Worm (Caenorhabditis elegans) whole organism, late embryonic: Measurements from ENCODE around the gene idpp-8.
A peak's percentile ranks its signal among the peaks of the same experiment; 100 is the strongest.

Experiments used
- C08G9.2 ChIP-seq: sonication (generic microtip); optimal IDR thresholded peaks from 2 replicates; lab custom pipeline; 2016; ENCODE audit warnings: mild to moderate bottlenecking, missing genetic modification characterization, moderate library complexity, missing compliant biosample characterization
- C38D4.7 ChIP-seq: fragments of 200-800 bp; sonication (Bioruptor generic); optimal IDR thresholded peaks from 2 replicates; lab custom pipeline; 2018; ENCODE audit warnings: mild to moderate bottlenecking, missing genetic modification characterization, moderate library complexity, missing compliant biosample characterization
- ahr-1 ChIP-seq: sonication (generic microtip); optimal IDR thresholded peaks from 2 replicates; lab custom pipeline; 2016; ENCODE audit warnings: missing genetic modification characterization, missing compliant biosample characterization
- ama-1 ChIP-seq: fragments of 150-350 bp; optimal IDR thresholded peaks from 2 replicates; lab custom pipeline; 2014
- ceh-14 ChIP-seq: sonication (generic microtip); optimal IDR thresholded peaks from 2 replicates; lab custom pipeline; 2016; ENCODE audit warnings: missing genotype, missing genetic modification characterization, missing compliant biosample characterization
- ceh-2 ChIP-seq: sonication (generic microtip); optimal IDR thresholded peaks from 2 replicates; lab custom pipeline; 2016; ENCODE audit warnings: missing genotype, missing genetic modification characterization, missing compliant biosample characterization
- ceh-22 ChIP-seq: sonication (generic microtip); optimal IDR thresholded peaks from 2 replicates; lab custom pipeline; 2017; ENCODE audit warnings: missing biosample characterization, missing genetic modification characterization
- ceh-30 ChIP-seq: fragments of 150-350 bp; optimal IDR thresholded peaks from 2 replicates; lab custom pipeline; 2014; ENCODE audit warnings: missing biosample characterization, missing genetic modification characterization
- ceh-34 ChIP-seq: sonication (generic microtip); optimal IDR thresholded peaks from 2 replicates; lab custom pipeline; 2016; ENCODE audit warnings: mild to moderate bottlenecking, missing genetic modification characterization, missing compliant biosample characterization
- ceh-9 ChIP-seq: sonication (generic microtip); optimal IDR thresholded peaks from 2 replicates; lab custom pipeline; 2016; ENCODE audit warnings: mild to moderate bottlenecking, missing genetic modification characterization, inconsistent platforms, missing compliant biosample characterization
- dmd-4 ChIP-seq: sonication (generic microtip); optimal IDR thresholded peaks from 2 replicates; lab custom pipeline; 2016; ENCODE audit warnings: borderline replicate concordance, missing genetic modification characterization, missing compliant biosample characterization
- dve-1 ChIP-seq: sonication (generic microtip); optimal IDR thresholded peaks from 2 replicates; lab custom pipeline; 2017; ENCODE audit warnings: antibody characterized with exemption, mild to moderate bottlenecking, missing genetic modification characterization, missing compliant biosample characterization
- elt-2 ChIP-seq: sonication (generic microtip); optimal IDR thresholded peaks from 2 replicates; lab custom pipeline; 2016; ENCODE audit warnings: missing genetic modification reagents, missing genetic modification characterization, missing compliant biosample characterization
- elt-4 ChIP-seq: sonication (generic microtip); optimal IDR thresholded peaks from 2 replicates; lab custom pipeline; 2016; ENCODE audit warnings: missing genetic modification characterization, missing compliant biosample characterization
- fkh-10 ChIP-seq: fragments of 150-350 bp; optimal IDR thresholded peaks from 2 replicates; lab custom pipeline; 2014; ENCODE audit warnings: missing biosample characterization, missing genetic modification reagents, missing genetic modification characterization
- gmeb-2 ChIP-seq: sonication (generic microtip); optimal IDR thresholded peaks from 2 replicates; lab custom pipeline; 2016; ENCODE audit warnings: missing genetic modification characterization, inconsistent platforms, missing compliant biosample characterization
- hlh-30 ChIP-seq: sonication (generic microtip); optimal IDR thresholded peaks from 2 replicates; lab custom pipeline; 2017; ENCODE audit warnings: antibody characterized with exemption, missing genetic modification characterization, missing compliant biosample characterization; ENCODE audit not compliant: insufficient read depth
- hlh-8 ChIP-seq: sonication (generic microtip); optimal IDR thresholded peaks from 2 replicates; lab custom pipeline; 2016; ENCODE audit warnings: missing genotype, missing genetic modification characterization, missing compliant biosample characterization
- lim-6 ChIP-seq: sonication (generic microtip); optimal IDR thresholded peaks from 2 replicates; lab custom pipeline; 2016; ENCODE audit warnings: missing genetic modification characterization, missing compliant biosample characterization
- mec-3 ChIP-seq: sonication (generic microtip); optimal IDR thresholded peaks from 2 replicates; lab custom pipeline; 2016; ENCODE audit warnings: borderline replicate concordance, missing genetic modification characterization, missing compliant biosample characterization
- nfya-1 ChIP-seq: sonication (generic microtip); optimal IDR thresholded peaks from 2 replicates; lab custom pipeline; 2017; ENCODE audit warnings: missing genetic modification characterization, mild to moderate bottlenecking, missing compliant biosample characterization, antibody characterized with exemption, moderate library complexity
- nhr-232 ChIP-seq: sonication (generic microtip); optimal IDR thresholded peaks from 2 replicates; lab custom pipeline; 2016; ENCODE audit warnings: missing genetic modification characterization, missing compliant biosample characterization
- pag-3 ChIP-seq: sonication (generic microtip); optimal IDR thresholded peaks from 2 replicates; lab custom pipeline; 2016; ENCODE audit warnings: missing compliant biosample characterization, missing genetic modification characterization, borderline replicate concordance
- pat-9 ChIP-seq: fragments of 200-800 bp; sonication (Bioruptor generic); optimal IDR thresholded peaks from 2 replicates; lab custom pipeline; 2018; ENCODE audit warnings: mild to moderate bottlenecking, missing genetic modification characterization, moderate library complexity, missing compliant biosample characterization
- pqm-1 ChIP-seq: sonication (generic microtip); optimal IDR thresholded peaks from 2 replicates; lab custom pipeline; 2016; ENCODE audit warnings: missing genetic modification characterization, missing compliant biosample characterization
- pros-1 ChIP-seq: fragments of 150-350 bp; optimal IDR thresholded peaks from 2 replicates; lab custom pipeline; 2014; ENCODE audit warnings: missing biosample characterization, missing genetic modification reagents, missing genetic modification characterization
- rnt-1 ChIP-seq: sonication (generic microtip); optimal IDR thresholded peaks from 2 replicates; lab custom pipeline; 2016; ENCODE audit warnings: missing genetic modification characterization, missing compliant biosample characterization
- sox-2 ChIP-seq: fragments of 200-800 bp; sonication (Bioruptor generic); IDR thresholded peaks from 2 replicates; pipeline ENCODE4 v1.3.6; 2022; ENCODE audit warnings: missing genetic modification reagents, missing genetic modification characterization, missing compliant biosample characterization
- tbx-2 ChIP-seq: sonication (generic microtip); optimal IDR thresholded peaks from 2 replicates; lab custom pipeline; 2016; ENCODE audit warnings: missing genetic modification characterization, missing compliant biosample characterization
- unc-3 ChIP-seq, 2 experiments: fragments of 200-800 bp in 1 of 2; sonication (Bioruptor generic) in 1 of 2; sonication (generic microtip) in 1 of 2; conservative IDR thresholded peaks in 1 of 2; optimal IDR thresholded peaks in 1 of 2; 2 replicates each; pipeline versions ENCODE4 v1.3.6 to Lab custom; 2016 to 2022; ENCODE audit warnings: missing compliant biosample characterization in 2 of 2, missing genetic modification characterization in 2 of 2, missing genetic modification reagents in 1 of 2
- unc-42 ChIP-seq: sonication (generic microtip); optimal IDR thresholded peaks from 2 replicates; lab custom pipeline; 2016; ENCODE audit warnings: missing genotype, missing genetic modification characterization, missing compliant biosample characterization
- unc-86 ChIP-seq: sonication (generic microtip); optimal IDR thresholded peaks from 2 replicates; lab custom pipeline; 2016; ENCODE audit warnings: missing genetic modification characterization, missing compliant biosample characterization
- zip-5 ChIP-seq: sonication (generic microtip); optimal IDR thresholded peaks from 2 replicates; lab custom pipeline; 2016; ENCODE audit warnings: missing genetic modification characterization, missing compliant biosample characterization

The idpp-8 gene

ce11 chrII:10279561-10279960 is 35.8 kb upstream of the idpp-8 start, which contains the start of gene ZK971.1:
TSS of gene ZK971.1 (minus strand) at chrII:10279661.
- TF ChIP-seq hlh-30 (tag; lab: Kevin White, UChicago) (no peak), unc-42 (tag; lab: Kevin White, UChicago) (peak; percentile 19), ceh-2 (tag; lab: Kevin White, UChicago) (no peak)
- TF ChIP-seq, all 69 proteins: peak for 1

ce11 chrII:10281674-10282073 is 33.7 kb upstream of the idpp-8 start:
- TF ChIP-seq pat-9 (tag; lab: Kevin White, UChicago) (no peak), dmd-4 (tag; lab: Kevin White, UChicago) (no peak), ceh-9 (tag; lab: Kevin White, UChicago) (no peak), tbx-2 (tag; lab: Kevin White, UChicago) (no peak), zip-5 (no peak), rnt-1 (tag; lab: Kevin White, UChicago) (no peak), pros-1 (no peak), dve-1 (tag; lab: Kevin White, UChicago) (no peak), pag-3 (no peak), C38D4.7 (GFP tag; lab: Kevin White, UChicago) (no peak), elt-4 (tag; lab: Kevin White, UChicago) (no peak), pqm-1 (no peak)

- no peak for TF ChIP-seq unc-86
- no peak for TF ChIP-seq unc-42 (tag; lab: Kevin White, UChicago)
- no peak for TF ChIP-seq sox-2 (GFP tag; lab: Robert Waterston, UW)
- no peak for TF ChIP-seq dmd-4 (tag; lab: Kevin White, UChicago)
- no peak for TF ChIP-seq mec-3 (tag; lab: Kevin White, UChicago)
- no peak for TF ChIP-seq hlh-30 (tag; lab: Kevin White, UChicago)
- no peak for TF ChIP-seq unc-3 (GFP tag; conservative IDR thresholded peaks at IDR 0.05; lab: Robert Waterston, UW)
- TF ChIP-seq unc-3 (tag; optimal IDR thresholded peaks at IDR 0.05; lab: Kevin White, UChicago): no peak
- TF ChIP-seq lim-6: no peak
- no peak for TF ChIP-seq fkh-10 (GFP tag; lab: Kevin White, UChicago)
Measured at ce11 chrII:10283145-10283544, 32.2 kb upstream of the idpp-8 start.

ce11 chrII:10284991-10285390 is 30.4 kb upstream of the idpp-8 start:
- TF ChIP-seq gmeb-2 (no peak), pros-1 (no peak), ceh-34 (tag; lab: Kevin White, UChicago) (no peak), hlh-8 (tag; lab: Kevin White, UChicago) (no peak), elt-4 (tag; lab: Kevin White, UChicago) (no peak)
- TF ChIP-seq, all 69 proteins: peak for 0

- no peak for TF ChIP-seq hlh-8 (tag; lab: Kevin White, UChicago)
- no peak for TF ChIP-seq hlh-30 (tag; lab: Kevin White, UChicago)
- TF ChIP-seq unc-86: no peak
- no peak for TF ChIP-seq rnt-1 (tag; lab: Kevin White, UChicago)
Measured at ce11 chrII:10288926-10289325, 26.4 kb upstream of the idpp-8 start.

ce11 chrII:10294262-10294661 is 21.1 kb upstream of the idpp-8 start:
- TF ChIP-seq C08G9.2 (tag; lab: Kevin White, UChicago) (no peak), elt-2 (tag; lab: Kevin White, UChicago) (no peak), gmeb-2 (no peak), ahr-1 (tag; lab: Kevin White, UChicago) (no peak), ceh-22 (tag; lab: Kevin White, UChicago) (no peak), ceh-14 (tag; lab: Kevin White, UChicago) (no peak), lim-6 (no peak), ceh-30 (tag; lab: Kevin White, UChicago) (no peak), elt-4 (tag; lab: Kevin White, UChicago) (no peak), nfya-1 (tag; lab: Kevin White, UChicago) (no peak), nhr-232 (no peak), mec-3 (tag; lab: Kevin White, UChicago) (no peak), C38D4.7 (GFP tag; lab: Kevin White, UChicago) (no peak), zip-5 (no peak), ama-1 (no peak)
